1 worm cellular context compared by ENCODE assay signal in the genomic region with DNA sequence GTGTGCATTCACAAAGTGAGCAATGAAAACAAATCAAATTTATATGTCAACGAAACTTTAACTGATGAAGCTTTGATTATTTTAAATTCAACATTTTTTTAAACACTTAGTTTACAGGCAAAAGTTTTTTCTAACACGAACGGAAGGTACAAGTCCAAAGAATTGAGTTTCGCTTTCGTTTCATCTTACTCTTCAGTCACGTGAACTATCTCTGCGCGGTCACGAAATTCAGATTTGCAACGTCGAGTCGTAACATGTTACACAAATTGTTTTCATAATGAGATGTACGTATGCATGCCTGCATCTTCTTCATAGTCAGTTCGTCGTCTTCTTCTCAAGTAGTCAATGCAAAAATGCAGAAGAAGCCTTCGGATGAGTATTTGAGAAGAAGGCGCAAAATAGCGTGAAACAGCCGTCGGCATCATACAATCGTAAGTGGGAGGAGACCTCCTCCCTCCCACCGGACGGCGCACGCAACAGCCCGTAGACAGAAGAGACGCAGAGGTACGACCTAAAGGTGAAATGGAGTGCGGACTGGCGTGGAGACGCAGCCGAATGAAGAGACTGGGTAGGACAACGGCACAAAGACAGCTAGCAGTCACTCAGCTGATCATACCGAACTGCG.
TF ChIP-seq lines count a peak whose summit lies in the region.

Gene coel-1, plus strand, starts transcription at position 381 of the 625 bp plus-strand sequence.

TF ChIP-seq in whole organism, L4 larva, 104 proteins besides CTCF, POLR2A, EP300 and RAD21 (continued from another document):
- TF ChIP-seq F26F4.8 (GFP tag; conservative IDR thresholded peaks at IDR 0.05; lab: Robert Waterston, UW) (no peak), nhr-48 (tag; optimal IDR thresholded peaks at IDR 0.05; lab: Kevin White, UChicago) (peak; percentile 27), snpc-4 (tag; optimal IDR thresholded peaks at IDR 0.05; lab: Kevin White, UChicago) (no peak), ceh-32 (tag; optimal IDR thresholded peaks at IDR 0.05; lab: Kevin White, UChicago; ENCODE audit: poor library complexity) (no peak), ztf-7 (tag; optimal IDR thresholded peaks at IDR 0.05; lab: Kevin White, UChicago) (no peak), zfp-2 (tag; optimal IDR thresholded peaks at IDR 0.05; lab: Kevin White, UChicago) (no peak), F49E8.2 (tag; optimal IDR thresholded peaks at IDR 0.05; lab: Kevin White, UChicago; ENCODE audit: borderline replicate concordance) (no peak), lsy-2 (tag; optimal IDR thresholded peaks at IDR 0.05; lab: Kevin White, UChicago) (peak in 1 of 2 experiments; percentile 33), egl-43 (GFP tag; IDR thresholded peaks at IDR 0.05; lab: Robert Waterston, UW) (no peak), aly-2 (tag; optimal IDR thresholded peaks at IDR 0.05; lab: Kevin White, UChicago) (no peak), pqm-1 (tag; optimal IDR thresholded peaks at IDR 0.05; lab: Kevin White, UChicago) (no peak), hmg-1.1 (GFP tag; IDR thresholded peaks at IDR 0.05; lab: Robert Waterston, UW) (peak; percentile 72), ama-1 (optimal IDR thresholded peaks at IDR 0.05; lab: Kevin White, UChicago) (no peak), nhr-28 (tag; optimal IDR thresholded peaks at IDR 0.05; lab: Kevin White, UChicago) (peak; percentile 14), nhr-237 (tag; optimal IDR thresholded peaks at IDR 0.05; lab: Kevin White, UChicago) (no peak), nhr-41 (GFP tag; IDR thresholded peaks at IDR 0.05; lab: Robert Waterston, UW) (no peak), nhr-6 (tag; optimal IDR thresholded peaks at IDR 0.05; lab: Kevin White, UChicago) (no peak)
